Worm (Caenorhabditis elegans) whole organism, L1 larva: ENCODE measurements around the gene lgc-41.

Source experiments
- C04F5.9 ChIP-seq: sonication (generic microtip); optimal IDR thresholded peaks from 2 replicates; lab custom pipeline; 2016; ENCODE audit warnings: missing genetic modification characterization, missing compliant biosample characterization
- F16B12.6 ChIP-seq: fragments of 150-350 bp; optimal IDR thresholded peaks from 2 replicates; lab custom pipeline; 2014; ENCODE audit warnings: missing biosample characterization, missing genetic modification characterization
- aha-1 ChIP-seq: fragments of 150-350 bp; optimal IDR thresholded peaks from 2 replicates; lab custom pipeline; 2014; ENCODE audit warnings: missing biosample characterization, missing genetic modification characterization
- alr-1 ChIP-seq: fragments of 200-800 bp; sonication (Bioruptor generic); optimal IDR thresholded peaks from 2 replicates; lab custom pipeline; 2018; ENCODE audit warnings: borderline replicate concordance, mild to moderate bottlenecking, missing genetic modification characterization, missing compliant biosample characterization
- aly-2 ChIP-seq: fragments of 150-350 bp; optimal IDR thresholded peaks from 2 replicates; lab custom pipeline; 2014; ENCODE audit warnings: missing biosample characterization, missing genetic modification characterization
- ama-1 ChIP-seq: fragments of 150-350 bp; optimal IDR thresholded peaks from 2 replicates; lab custom pipeline; 2014
- ceh-63 ChIP-seq: fragments of 200-800 bp; sonication (Bioruptor generic); optimal IDR thresholded peaks from 2 replicates; lab custom pipeline; 2018; ENCODE audit warnings: mild to moderate bottlenecking, missing genetic modification characterization, missing compliant biosample characterization
- ceh-8 ChIP-seq: fragments of 200-800 bp; sonication (Bioruptor generic); optimal IDR thresholded peaks from 2 replicates; lab custom pipeline; 2018; ENCODE audit warnings: mild to moderate bottlenecking, missing genetic modification characterization, moderate library complexity, missing compliant biosample characterization
- ceh-88 ChIP-seq: fragments of 200-800 bp; sonication (Bioruptor generic); IDR thresholded peaks from 2 replicates; pipeline ENCODE4 v1.3.6; 2022; ENCODE audit warnings: missing genetic modification characterization, missing compliant biosample characterization
- ceh-90 ChIP-seq: sonication (generic microtip); optimal IDR thresholded peaks from 2 replicates; lab custom pipeline; 2016; ENCODE audit warnings: missing genetic modification characterization, missing compliant biosample characterization
- dsc-1 ChIP-seq: sonication (generic microtip); optimal IDR thresholded peaks from 2 replicates; lab custom pipeline; 2016; ENCODE audit warnings: mild to moderate bottlenecking, missing genetic modification characterization, missing compliant biosample characterization
- elt-2 ChIP-seq: sonication (generic microtip); optimal IDR thresholded peaks from 2 replicates; lab custom pipeline; 2016; ENCODE audit warnings: missing genetic modification characterization, mild to moderate bottlenecking, inconsistent platforms, missing compliant biosample characterization, missing genetic modification reagents
- elt-3 ChIP-seq, 6 experiments: fragments of 150-350 bp in 1 of 6; sonication (generic microtip); optimal IDR thresholded peaks; 2 replicates each; lab custom pipeline; 2017 to 2018; ENCODE audit warnings: missing biosample characterization in 6 of 6, missing genetic modification characterization in 6 of 6, inconsistent platforms in 1 of 6
- ets-5 ChIP-seq: fragments of 200-800 bp; sonication (Bioruptor generic); IDR thresholded peaks from 2 replicates; pipeline ENCODE4 v1.3.6; 2022; ENCODE audit warnings: missing genetic modification characterization, missing compliant biosample characterization
- fkh-10 ChIP-seq: sonication (generic microtip); optimal IDR thresholded peaks from 2 replicates; lab custom pipeline; 2017; ENCODE audit warnings: missing biosample characterization, missing genetic modification reagents, missing genetic modification characterization
- fkh-4 ChIP-seq: sonication (generic microtip); optimal IDR thresholded peaks from 2 replicates; lab custom pipeline; 2016; ENCODE audit warnings: missing compliant biosample characterization, missing genetic modification characterization, borderline replicate concordance
- fkh-8 ChIP-seq: sonication (generic microtip); optimal IDR thresholded peaks from 2 replicates; lab custom pipeline; 2016; ENCODE audit warnings: mild to moderate bottlenecking, missing genetic modification characterization, missing compliant biosample characterization
- fos-1 ChIP-seq: fragments of 150-350 bp; optimal IDR thresholded peaks from 2 replicates; lab custom pipeline; 2014; ENCODE audit warnings: missing biosample characterization, missing genetic modification characterization
- grh-1 ChIP-seq: fragments of 200-800 bp; sonication (Bioruptor generic); IDR thresholded peaks from 2 replicates; pipeline ENCODE4 v1.3.6; 2022; ENCODE audit warnings: missing genetic modification reagents, missing genetic modification characterization, missing compliant biosample characterization
- hlh-17 ChIP-seq: fragments of 200-800 bp; sonication (Bioruptor generic); optimal IDR thresholded peaks from 2 replicates; lab custom pipeline; 2018; ENCODE audit warnings: missing genetic modification characterization, mild to moderate bottlenecking, missing compliant biosample characterization, moderate library complexity, borderline replicate concordance
- hlh-4 ChIP-seq: sonication (generic microtip); optimal IDR thresholded peaks from 2 replicates; lab custom pipeline; 2016; ENCODE audit warnings: mild to moderate bottlenecking, missing genetic modification characterization, missing compliant biosample characterization
- irx-1 ChIP-seq: sonication (generic microtip); optimal IDR thresholded peaks from 2 replicates; lab custom pipeline; 2016; ENCODE audit warnings: missing genetic modification characterization, missing compliant biosample characterization
- jun-1 ChIP-seq: fragments of 150-350 bp; optimal IDR thresholded peaks from 2 replicates; lab custom pipeline; 2014; ENCODE audit warnings: missing biosample characterization, missing genetic modification reagents, missing genetic modification characterization
- lin-15B ChIP-seq: fragments of 150-350 bp; sonication (generic microtip); optimal IDR thresholded peaks from 3 replicates; lab custom pipeline; 2014; ENCODE audit warnings: missing biosample characterization, missing genetic modification characterization
- lin-35 ChIP-seq, 2 experiments: fragments of 150-350 bp; optimal IDR thresholded peaks; 2 replicates each; lab custom pipeline; 2014; ENCODE audit warnings: missing biosample characterization in 2 of 2, missing genetic modification characterization in 2 of 2, missing genetic modification reagents in 2 of 2
- lin-39 ChIP-seq: fragments of 150-350 bp; optimal IDR thresholded peaks from 2 replicates; lab custom pipeline; 2014; ENCODE audit warnings: missing biosample characterization, missing genetic modification reagents, missing genetic modification characterization
- lir-3 ChIP-seq: sonication (generic microtip); optimal IDR thresholded peaks from 2 replicates; lab custom pipeline; 2016; ENCODE audit warnings: mild to moderate bottlenecking, missing genetic modification characterization, moderate library complexity, missing compliant biosample characterization; ENCODE audit not compliant: poor library complexity
- lsy-2 ChIP-seq, 2 experiments: fragments of 150-350 bp; optimal IDR thresholded peaks; 2 replicates each; lab custom pipeline; 2014; ENCODE audit warnings: missing biosample characterization in 2 of 2, missing genetic modification characterization in 2 of 2
- mdl-1 ChIP-seq, 2 experiments: fragments of 150-350 bp; optimal IDR thresholded peaks; 2 replicates each; lab custom pipeline; 2014 to 2017; ENCODE audit warnings: missing biosample characterization in 2 of 2, missing genetic modification characterization in 2 of 2, inconsistent platforms in 1 of 2
- nhr-11 ChIP-seq: fragments of 150-350 bp; optimal IDR thresholded peaks from 2 replicates; lab custom pipeline; 2014; ENCODE audit warnings: missing biosample characterization, missing genetic modification characterization
- nhr-12 ChIP-seq: sonication (generic microtip); optimal IDR thresholded peaks from 2 replicates; lab custom pipeline; 2017; ENCODE audit warnings: missing biosample characterization, missing genetic modification characterization
- nhr-19 ChIP-seq: fragments of 200-800 bp; sonication (Bioruptor generic); conservative IDR thresholded peaks from 2 replicates; pipeline ENCODE4 v1.3.6; 2022; ENCODE audit warnings: missing genetic modification characterization, missing compliant biosample characterization
- nhr-237 ChIP-seq: fragments of 150-350 bp; optimal IDR thresholded peaks from 2 replicates; lab custom pipeline; 2014; ENCODE audit warnings: missing biosample characterization, missing genetic modification characterization
- nhr-47 ChIP-seq: sonication (generic microtip); optimal IDR thresholded peaks from 2 replicates; lab custom pipeline; 2016; ENCODE audit warnings: mild to moderate bottlenecking, missing genetic modification characterization, moderate library complexity, missing compliant biosample characterization
- nhr-71 ChIP-seq: sonication (generic microtip); optimal IDR thresholded peaks from 2 replicates; lab custom pipeline; 2016; ENCODE audit warnings: mild to moderate bottlenecking, missing genetic modification characterization, moderate library complexity, missing compliant biosample characterization
- nhr-76 ChIP-seq: sonication (generic microtip); optimal IDR thresholded peaks from 2 replicates; lab custom pipeline; 2017; ENCODE audit warnings: missing biosample characterization, missing genetic modification characterization
- nhr-84 ChIP-seq: sonication (generic microtip); optimal IDR thresholded peaks from 2 replicates; lab custom pipeline; 2017; ENCODE audit warnings: missing biosample characterization, missing genetic modification characterization
- nhr-85 ChIP-seq: sonication (generic microtip); peaks from one replicate; lab custom pipeline; 2016; ENCODE audit warnings: missing genetic modification characterization, inconsistent platforms, missing compliant biosample characterization
- pag-3 ChIP-seq: sonication (generic microtip); optimal IDR thresholded peaks from 2 replicates; lab custom pipeline; 2017; ENCODE audit warnings: missing genetic modification characterization, mild to moderate bottlenecking, missing compliant biosample characterization, antibody characterized with exemption, borderline replicate concordance; ENCODE audit not compliant: insufficient read depth
- pax-3 ChIP-seq: fragments of 200-800 bp; sonication (Bioruptor generic); optimal IDR thresholded peaks from 2 replicates; lab custom pipeline; 2018; ENCODE audit warnings: mild to moderate bottlenecking, missing genetic modification characterization, moderate library complexity, missing compliant biosample characterization
- pqm-1 ChIP-seq: sonication (generic microtip); optimal IDR thresholded peaks from 3 replicates; lab custom pipeline; 2017; ENCODE audit warnings: missing biosample characterization, missing genetic modification characterization
- rnt-1 ChIP-seq: sonication (generic microtip); optimal IDR thresholded peaks from 2 replicates; lab custom pipeline; 2016; ENCODE audit warnings: mild to moderate bottlenecking, missing genetic modification characterization, moderate library complexity, missing compliant biosample characterization
- snpc-4 ChIP-seq: fragments of 150-350 bp; optimal IDR thresholded peaks from 2 replicates; lab custom pipeline; 2014; ENCODE audit warnings: missing biosample characterization, missing genetic modification characterization
- snu-23 ChIP-seq: sonication (generic microtip); optimal IDR thresholded peaks from 2 replicates; lab custom pipeline; 2016; ENCODE audit warnings: missing genetic modification characterization, missing compliant biosample characterization
- sox-4 ChIP-seq: sonication (generic microtip); optimal IDR thresholded peaks from 2 replicates; lab custom pipeline; 2016; ENCODE audit warnings: missing genetic modification characterization, missing compliant biosample characterization
- sptf-1 ChIP-seq: fragments of 150-350 bp; optimal IDR thresholded peaks from 2 replicates; lab custom pipeline; 2014; ENCODE audit warnings: missing biosample characterization, missing genetic modification characterization
- sup-37 ChIP-seq: fragments of 200-800 bp; sonication (Bioruptor generic); optimal IDR thresholded peaks from 2 replicates; lab custom pipeline; 2018; ENCODE audit warnings: mild to moderate bottlenecking, missing genetic modification characterization, missing compliant biosample characterization
- swsn-7 ChIP-seq: sonication (generic microtip); optimal IDR thresholded peaks from 2 replicates; lab custom pipeline; 2016; ENCODE audit warnings: missing genetic modification characterization, missing compliant biosample characterization
- tbx-2 ChIP-seq: sonication (generic microtip); optimal IDR thresholded peaks from 2 replicates; lab custom pipeline; 2016; ENCODE audit warnings: missing genetic modification characterization, missing compliant biosample characterization
- unc-30 ChIP-seq: sonication (generic microtip); optimal IDR thresholded peaks from 2 replicates; lab custom pipeline; 2017; ENCODE audit warnings: missing biosample characterization, missing genetic modification characterization
- unc-62 ChIP-seq: fragments of 150-350 bp; optimal IDR thresholded peaks from 2 replicates; lab custom pipeline; 2014; ENCODE audit warnings: missing biosample characterization, missing genetic modification reagents, missing genetic modification characterization
- unc-86 ChIP-seq: sonication (generic microtip); optimal IDR thresholded peaks from 2 replicates; lab custom pipeline; 2016; ENCODE audit warnings: missing genetic modification characterization, missing compliant biosample characterization
- xbp-1 ChIP-seq: sonication (generic microtip); optimal IDR thresholded peaks from 2 replicates; lab custom pipeline; 2016; ENCODE audit warnings: missing genetic modification characterization, missing compliant biosample characterization
- ztf-4 ChIP-seq: fragments of 150-350 bp; optimal IDR thresholded peaks from 2 replicates; lab custom pipeline; 2014; ENCODE audit warnings: missing biosample characterization, missing genetic modification characterization

The lgc-41 gene

DNA sequence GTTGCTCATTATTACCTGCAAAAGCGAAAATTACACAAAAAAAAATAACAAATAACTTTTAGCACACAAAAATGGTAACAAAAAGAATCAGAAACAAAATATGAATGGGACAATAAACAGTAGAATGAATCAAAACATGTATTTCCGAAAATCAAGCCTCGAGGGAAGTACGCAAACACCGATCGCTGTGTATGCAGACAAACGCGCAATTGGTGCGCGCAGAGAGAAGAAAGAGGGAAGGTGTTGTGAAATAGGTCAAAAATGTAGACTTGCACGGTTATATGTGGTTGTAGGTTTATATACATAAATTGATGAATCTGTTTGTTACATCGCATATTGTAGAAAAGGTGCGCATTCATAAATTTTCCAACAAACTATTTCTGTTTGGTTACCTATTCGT, 34.3 kb upstream of the lgc-41 start, which contains the start of gene cdk-11.2 (continued):
- TF ChIP-seq unc-30 (tag; lab: Kevin White, UChicago) (no peak), snpc-4 (tag; lab: Kevin White, UChicago) (no peak), grh-1 (GFP tag; lab: Robert Waterston, UW) (no peak; the same call in 1 of the 2 replicates), ceh-8 (GFP tag; lab: Kevin White, UChicago) (no peak), rnt-1 (tag; lab: Kevin White, UChicago) (peak; percentile 50), nhr-76 (tag; lab: Kevin White, UChicago) (no peak), nhr-71 (peak; percentile 70), nhr-47 (tag; lab: Kevin White, UChicago) (peak; percentile 60), hlh-4 (tag; lab: Kevin White, UChicago) (no peak), sptf-1 (tag; lab: Kevin White, UChicago) (no peak), swsn-7 (tag; lab: Kevin White, UChicago) (peak; percentile 70), nhr-19 (GFP tag; lab: Robert Waterston, UW) (peak; percentile 55), lin-35 (GFP tag; optimal IDR thresholded peaks at IDR 0.05; lab: Kevin White, UChicago) (peak; percentile 43 to 77), ceh-63 (no peak), sox-4 (tag; lab: Kevin White, UChicago) (no peak), ets-5 (no peak), elt-3 (tag; optimal IDR thresholded peaks at IDR 0.05; lab: Kevin White, UChicago) (peak in 2 of 6 experiments; percentile 39 to 41), nhr-84 (no peak), aha-1 (tag; lab: Kevin White, UChicago) (no peak), unc-86 (tag; lab: Kevin White, UChicago) (no peak), ceh-90 (tag; lab: Kevin White, UChicago) (no peak), snu-23 (GFP tag; lab: Kevin White, UChicago) (peak; percentile 80), nhr-11 (tag; lab: Kevin White, UChicago) (no peak), sup-37 (no peak), nhr-12 (tag; lab: Kevin White, UChicago) (no peak), irx-1 (peak; percentile 29), jun-1 (peak; percentile 32), lir-3 (tag; lab: Kevin White, UChicago) (peak; percentile 15), xbp-1 (peak; percentile 52), C04F5.9 (tag; lab: Kevin White, UChicago) (no peak), fkh-8 (peak; percentile 12), lsy-2 (tag; optimal IDR thresholded peaks at IDR 0.05; lab: Kevin White, UChicago) (peak; percentile 47 to 74), pax-3 (tag; lab: Kevin White, UChicago) (no peak), dsc-1 (tag; lab: Kevin White, UChicago) (no peak), mdl-1 (tag; optimal IDR thresholded peaks at IDR 0.05; lab: Kevin White, UChicago) (peak in 1 of 2 experiments; percentile 47), ztf-4 (tag; lab: Kevin White, UChicago) (no peak), fkh-10 (GFP tag; lab: Kevin White, UChicago) (no peak), tbx-2 (peak; percentile 9), alr-1 (no peak), fos-1 (tag; lab: Kevin White, UChicago) (peak; percentile 18), aly-2 (tag; lab: Kevin White, UChicago) (no peak), pqm-1 (tag; lab: Kevin White, UChicago) (no peak), hlh-17 (no peak), ceh-88 (GFP tag; lab: Robert Waterston, UW) (no peak), elt-2 (tag; lab: Kevin White, UChicago) (no peak), lin-39 (tag; lab: Kevin White, UChicago) (no peak), nhr-237 (tag; lab: Kevin White, UChicago) (no peak), F16B12.6 (peak; percentile 97), nhr-85 (tag; lab: Kevin White, UChicago) (peak; percentile 61), ama-1 (lab: Kevin White, UChicago) (no peak), unc-62 (GFP tag; lab: Kevin White, UChicago) (no peak), fkh-4 (tag; lab: Kevin White, UChicago) (no peak), lin-15B (tag; lab: Kevin White, UChicago) (no peak), pag-3 (tag; lab: Kevin White, UChicago) (no peak)
